Fruit fly (Drosophila melanogaster) whole organism, embryonic: ENCODE data around the gene CG46430.

Source experiments
- Awh ChIP-seq: fragments of 200-800 bp; sonication (Bioruptor generic); IDR thresholded peaks from 2 replicates; pipeline ENCODE4, ENCODE4 v1.3.6; 2022; ENCODE audit warnings: missing biosample characterization, missing genetic modification characterization
- Bgb ChIP-seq: fragments of 200-800 bp; sonication (Bioruptor generic); IDR thresholded peaks from 2 replicates; pipeline ENCODE4 v1.3.6; 2022; ENCODE audit warnings: missing biosample characterization, missing genetic modification characterization; ENCODE audit not compliant: partially characterized antibody
- Blimp-1 ChIP-seq: fragments of 200-800 bp; sonication (Bioruptor generic); optimal IDR thresholded peaks from 3 replicates; lab custom pipeline; 2018; ENCODE audit warnings: missing biosample characterization, missing genetic modification characterization, mild to moderate bottlenecking, moderate library complexity, missing genetic modification reagents
- BtbVII ChIP-seq: fragments of 200-800 bp; sonication (Bioruptor generic); optimal IDR thresholded peaks from 3 replicates; lab custom pipeline; 2017; ENCODE audit warnings: missing biosample characterization, mild to moderate bottlenecking, missing genetic modification characterization
- CG10462 ChIP-seq: fragments of 200-800 bp; sonication (Bioruptor generic); optimal IDR thresholded peaks from 2 replicates; lab custom pipeline; 2016; ENCODE audit warnings: missing biosample characterization, missing genetic modification characterization
- CG10959 ChIP-seq: fragments of 200-800 bp; sonication (Bioruptor generic); IDR thresholded peaks from 2 replicates; pipeline ENCODE4 v1.3.6; 2022; ENCODE audit warnings: missing biosample characterization, missing genetic modification characterization
- CG13775 ChIP-seq: fragments of 200-800 bp; sonication (Bioruptor generic); optimal IDR thresholded peaks from 3 replicates; lab custom pipeline; 2017; ENCODE audit warnings: missing biosample characterization, mild to moderate bottlenecking, missing genetic modification characterization
- CG14441 ChIP-seq: fragments of 200-800 bp; sonication (Bioruptor generic); IDR thresholded peaks from 2 replicates; pipeline ENCODE4 v1.3.6; 2022; ENCODE audit warnings: missing biosample characterization, missing genetic modification characterization
- CG15514 ChIP-seq: fragments of 200-800 bp; sonication (Bioruptor generic); optimal IDR thresholded peaks from 3 replicates; lab custom pipeline; 2017; ENCODE audit warnings: missing biosample characterization, missing genetic modification characterization, mild to moderate bottlenecking, moderate library complexity, missing genetic modification reagents
- CG2712 ChIP-seq: fragments of 200-800 bp; optimal IDR thresholded peaks from 3 replicates; lab custom pipeline; 2019; ENCODE audit warnings: missing biosample characterization, mild to moderate bottlenecking, missing genetic modification characterization, moderate library complexity
- CG3163 ChIP-seq: fragments of 200-800 bp; sonication (Bioruptor generic); optimal IDR thresholded peaks from 3 replicates; lab custom pipeline; 2016; ENCODE audit warnings: missing biosample characterization, missing genetic modification characterization
- CG6689 ChIP-seq: fragments of 200-800 bp; sonication (Bioruptor generic); IDR thresholded peaks from 2 replicates; pipeline ENCODE4 v1.3.6; 2022; ENCODE audit warnings: missing biosample characterization, missing genetic modification characterization
- CG6791 ChIP-seq: fragments of 200-800 bp; sonication (Bioruptor generic); IDR thresholded peaks from 3 replicates; pipeline ENCODE4 v1.3.6; 2022; ENCODE audit warnings: missing biosample characterization, missing genetic modification characterization; ENCODE audit not compliant: partially characterized antibody
- CG7987 ChIP-seq: fragments of 200-800 bp; sonication (Bioruptor generic); optimal IDR thresholded peaks from 2 replicates; lab custom pipeline; 2018; ENCODE audit warnings: missing biosample characterization, mild to moderate bottlenecking, missing genetic modification characterization, moderate library complexity
- CG8359 ChIP-seq: fragments of 200-800 bp; sonication (Bioruptor generic); optimal IDR thresholded peaks from 2 replicates; lab custom pipeline; 2017; ENCODE audit warnings: missing biosample characterization, mild to moderate bottlenecking, missing genetic modification characterization, borderline replicate concordance
- Dbx ChIP-seq: fragments of 200-800 bp; sonication (Bioruptor generic); IDR thresholded peaks from 3 replicates; pipeline ENCODE4 v1.3.6; 2022; ENCODE audit warnings: missing biosample characterization, missing genetic modification characterization
- Drgx ChIP-seq: fragments of 200-800 bp; sonication (Bioruptor generic); IDR thresholded peaks from 2 replicates; pipeline ENCODE4 v1.3.6; 2022; ENCODE audit warnings: missing biosample characterization, missing genetic modification characterization
- Eip74EF ChIP-seq, 2 experiments: fragments of 200-800 bp in 1 of 2; fragments of >200 bp in 1 of 2; sonication (Bioruptor generic) in 1 of 2; optimal IDR thresholded peaks; 2 replicates each; lab custom pipeline; 2017 to 2019; ENCODE audit warnings: missing biosample characterization in 2 of 2, missing genetic modification characterization in 2 of 2, mild to moderate bottlenecking in 1 of 2, moderate library complexity in 1 of 2
- Ets65A ChIP-seq: fragments of 200-800 bp; sonication (Bioruptor generic); peaks from one replicate; lab custom pipeline; 2016; ENCODE audit warnings: missing biosample characterization, missing genetic modification characterization
- Ets97D ChIP-seq: fragments of 200-800 bp; sonication (Bioruptor generic); optimal IDR thresholded peaks from 3 replicates; lab custom pipeline; 2016; ENCODE audit warnings: missing biosample characterization, missing genetic modification characterization
- HmgD ChIP-seq: fragments of 200-800 bp; sonication (Bioruptor generic); optimal IDR thresholded peaks from 3 replicates; lab custom pipeline; 2016; ENCODE audit warnings: missing biosample characterization, missing genetic modification characterization
- Hsf ChIP-seq: fragments of 200-800 bp; sonication (Bioruptor generic); optimal IDR thresholded peaks from 3 replicates; lab custom pipeline; 2016; ENCODE audit warnings: missing biosample characterization, missing genetic modification characterization
- Med ChIP-seq: fragments of 200-800 bp; sonication (Bioruptor generic); peaks from one replicate; lab custom pipeline; 2016; ENCODE audit warnings: missing biosample characterization, missing genetic modification characterization, mild to moderate bottlenecking, inconsistent platforms, moderate library complexity
- NC2β ChIP-seq: fragments of 200-800 bp; sonication (Bioruptor generic); optimal IDR thresholded peaks from 2 replicates; lab custom pipeline; 2016; ENCODE audit warnings: missing biosample characterization, missing genetic modification characterization
- Rfx ChIP-seq: fragments of 200-800 bp; sonication (Bioruptor generic); IDR thresholded peaks from 2 replicates; pipeline ENCODE4 v1.3.6; 2022; ENCODE audit warnings: missing biosample characterization, missing genetic modification characterization
- TFAM ChIP-seq: fragments of 200-800 bp; sonication (Bioruptor generic); optimal IDR thresholded peaks from 2 replicates; lab custom pipeline; 2017; ENCODE audit warnings: missing biosample characterization, missing genetic modification characterization, inconsistent platforms
- bowl ChIP-seq: fragments of 200-800 bp; sonication (Bioruptor generic); IDR thresholded peaks from 2 replicates; pipeline ENCODE4 v1.3.6; 2022; ENCODE audit warnings: missing biosample characterization, missing genetic modification characterization
- chinmo ChIP-seq: fragments of 200-800 bp; sonication (Bioruptor generic); IDR thresholded peaks from 4 replicates; pipeline ENCODE4 v1.3.6; 2022; ENCODE audit warnings: missing biosample characterization, missing genetic modification characterization; ENCODE audit not compliant: partially characterized antibody
- dimm ChIP-seq: fragments of 200-800 bp; sonication (Bioruptor generic); IDR thresholded peaks from 2 replicates; pipeline ENCODE4 v1.3.6; 2022; ENCODE audit warnings: missing biosample characterization, missing genetic modification characterization
- gem ChIP-seq: fragments of 200-800 bp; sonication (Bioruptor generic); optimal IDR thresholded peaks from 2 replicates; lab custom pipeline; 2019; ENCODE audit warnings: missing biosample characterization, mild to moderate bottlenecking, missing genetic modification characterization, moderate library complexity
- grn ChIP-seq: fragments of 200-800 bp; sonication (Bioruptor generic); optimal IDR thresholded peaks from 3 replicates; lab custom pipeline; 2017; ENCODE audit warnings: missing biosample characterization, missing genetic modification characterization
- h ChIP-seq: fragments of >200 bp; optimal IDR thresholded peaks from 2 replicates; lab custom pipeline; 2017
- hkb ChIP-seq, 2 experiments: fragments of 200-800 bp in 1 of 2; fragments of >200 bp in 1 of 2; sonication (Bioruptor generic) in 1 of 2; IDR thresholded peaks in 1 of 2; optimal IDR thresholded peaks in 1 of 2; 2 replicates each; pipeline versions ENCODE4 v1.3.6 to Lab custom; 2017 to 2022; ENCODE audit warnings: missing biosample characterization in 1 of 2, missing genetic modification characterization in 1 of 2
- maf-S ChIP-seq: fragments of 200-800 bp; sonication (Bioruptor generic); optimal IDR thresholded peaks from 2 replicates; lab custom pipeline; 2016; ENCODE audit warnings: missing biosample characterization, missing genetic modification characterization
- pan ChIP-seq, 4 experiments: fragments of >200 bp in 3 of 4; fragments of 200-800 bp in 1 of 4; sonication (Bioruptor generic) in 1 of 4; optimal IDR thresholded peaks in 3 of 4; IDR thresholded peaks in 1 of 4; 2 replicates each; pipeline versions ENCODE4 v1.3.6 to Lab custom; 2017 to 2022; ENCODE audit warnings: missing biosample characterization in 2 of 4, missing genetic modification characterization in 2 of 4, mixed read lengths in 1 of 4
- ro ChIP-seq: fragments of 200-800 bp; sonication (Bioruptor generic); IDR thresholded peaks from 2 replicates; pipeline ENCODE4 v1.3.6; 2022; ENCODE audit warnings: missing biosample characterization, missing genetic modification characterization
- row ChIP-seq: fragments of 200-800 bp; sonication (Bioruptor generic); IDR thresholded peaks from 3 replicates; pipeline ENCODE4 v1.3.6; 2022; ENCODE audit warnings: missing biosample characterization, missing genetic modification characterization
- sens ChIP-seq: fragments of 200-800 bp; sonication (Bioruptor generic); peaks from one replicate; lab custom pipeline; 2016; ENCODE audit warnings: missing biosample characterization, missing genetic modification characterization
- sr ChIP-seq: fragments of 200-800 bp; sonication (Bioruptor generic); IDR thresholded peaks from 3 replicates; pipeline ENCODE4 v1.3.6; 2022; ENCODE audit warnings: missing biosample characterization, missing genetic modification characterization
- ssp ChIP-seq: fragments of 200-800 bp; sonication (Bioruptor generic); IDR thresholded peaks from 2 replicates; pipeline ENCODE4 v1.3.6; 2022; ENCODE audit warnings: missing biosample characterization, missing genetic modification characterization
- stc ChIP-seq: fragments of 200-800 bp; sonication (Bioruptor generic); IDR thresholded peaks from 2 replicates; pipeline ENCODE4 v1.3.6; 2022; ENCODE audit warnings: missing biosample characterization, missing genetic modification characterization
- tll ChIP-seq, 2 experiments: fragments of 200-800 bp in 1 of 2; fragments of >200 bp in 1 of 2; sonication (Bioruptor generic) in 1 of 2; optimal IDR thresholded peaks; 2 replicates each; lab custom pipeline; 2017 to 2019; ENCODE audit warnings: missing biosample characterization in 2 of 2, missing genetic modification characterization in 2 of 2, mild to moderate bottlenecking in 1 of 2, moderate library complexity in 1 of 2
- toy ChIP-seq: fragments of 200-800 bp; sonication (Bioruptor generic); IDR thresholded peaks from 2 replicates; pipeline ENCODE4 v1.3.6; 2022; ENCODE audit warnings: missing biosample characterization, missing genetic modification characterization
- trh ChIP-seq: fragments of 200-800 bp; sonication (Bioruptor generic); optimal IDR thresholded peaks from 2 replicates; lab custom pipeline; 2016; ENCODE audit warnings: missing biosample characterization, missing genetic modification characterization
- vvl ChIP-seq: fragments of 200-800 bp; sonication (Bioruptor generic); IDR thresholded peaks from 2 replicates; pipeline ENCODE4 v1.3.6; 2022; ENCODE audit warnings: missing biosample characterization, missing genetic modification characterization
- wor ChIP-seq: fragments of 200-800 bp; sonication (Bioruptor generic); IDR thresholded peaks from 2 replicates; pipeline ENCODE4 v1.3.6; 2022; ENCODE audit warnings: missing biosample characterization, missing genetic modification characterization
- zfh1 ChIP-seq: fragments of 200-800 bp; sonication (Bioruptor generic); IDR thresholded peaks from 3 replicates; pipeline ENCODE4 v1.3.6; 2022; ENCODE audit warnings: missing biosample characterization, missing genetic modification characterization

The CG46430 gene

DNA sequence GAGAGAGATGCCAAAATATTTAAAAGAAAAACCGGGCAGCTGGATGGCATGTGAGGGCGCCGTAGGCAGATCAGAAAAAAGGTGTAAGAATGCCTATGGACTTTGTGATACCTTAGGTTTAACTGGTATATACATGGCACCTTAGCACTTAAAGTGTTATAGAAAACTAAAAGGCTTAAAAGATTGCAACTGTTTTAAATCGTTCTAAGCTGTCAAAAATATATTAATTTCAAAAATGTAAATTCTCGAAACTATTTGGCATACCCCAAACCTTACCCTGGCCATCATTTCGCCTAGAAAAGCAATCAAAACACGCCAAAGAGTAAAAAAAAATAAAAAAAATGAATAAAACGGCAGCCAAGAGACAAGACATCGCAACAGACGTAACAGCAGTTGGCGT is 31.3 kb upstream of the CG46430 start:
- no peak for TF ChIP-seq bowl
- TF ChIP-seq trh (GFP tag; lab: Kevin White, UChicago) = no peak
- TF ChIP-seq CG2712 (tag; lab: Kevin White, UChicago) = no peak
- TF ChIP-seq row (GFP tag; lab: Robert Waterston, UW) = 0 out of 3 replicates have a peak, but pooled peaks have one; percentile 12
- no peak for TF ChIP-seq dimm (GFP tag; lab: Robert Waterston, UW)
- TF ChIP-seq Awh = 0 out of 2 replicates have a peak, but pooled peaks have one; percentile 14
- no peak for TF ChIP-seq CG7987 (GFP tag; lab: Kevin White, UChicago)
- no peak for TF ChIP-seq CG13775 (GFP tag; lab: Kevin White, UChicago)
- no peak for TF ChIP-seq CG10462 (GFP tag; lab: Kevin White, UChicago)
- no peak for TF ChIP-seq HmgD (GFP tag; lab: Kevin White, UChicago)
- no peak for TF ChIP-seq maf-S (GFP tag; lab: Kevin White, UChicago)
- TF ChIP-seq Drgx (GFP tag; lab: Robert Waterston, UW) = peak; percentile 65
- TF ChIP-seq BtbVII = no peak
- no peak for TF ChIP-seq CG14441 (GFP tag; lab: Robert Waterston, UW)
- 0 out of 2 replicates have a peak, but pooled peaks have one; percentile 17 for TF ChIP-seq ssp (GFP tag; lab: Robert Waterston, UW)
- TF ChIP-seq CG6791 (GFP tag; lab: Robert Waterston, UW) = no peak
- 0 out of 2 replicates have a peak, but pooled peaks have one; percentile 12 for TF ChIP-seq wor (GFP tag; lab: Robert Waterston, UW)
- TF ChIP-seq toy = no peak
- peak; percentile 83 for TF ChIP-seq Ets65A (GFP tag; lab: Kevin White, UChicago)
- TF ChIP-seq, all 482 proteins: peak for 6

DNA sequence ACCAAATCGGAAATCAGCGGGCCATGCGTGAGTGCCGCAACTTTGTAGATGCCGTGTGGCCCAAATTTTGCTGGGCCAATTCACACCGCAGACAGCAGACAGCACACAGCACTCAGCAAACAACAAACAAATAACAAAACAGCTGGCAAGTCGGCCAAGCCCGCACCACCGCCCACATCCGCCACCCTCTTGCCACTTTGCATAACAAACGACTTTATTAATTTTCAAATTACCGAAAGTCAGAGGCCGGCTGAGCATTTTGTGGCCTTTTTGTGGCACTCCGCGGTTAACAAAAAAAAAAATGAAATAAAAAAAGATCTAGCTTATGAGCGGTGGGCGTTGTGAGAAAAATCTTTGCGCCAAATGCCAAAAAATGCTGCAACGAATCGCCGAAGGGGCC is 28.6 kb upstream of the CG46430 start:
- TF ChIP-seq tll (GFP tag; optimal IDR thresholded peaks at IDR 0.05; lab: Kevin White, UChicago) (no peak), hkb (optimal IDR thresholded peaks at IDR 0.05; lab: Kevin White, UChicago) (no peak), hkb (GFP tag; IDR thresholded peaks at IDR 0.05; lab: Robert Waterston, UW) (0 out of 2 replicates have a peak, but pooled peaks have one; percentile 7), TFAM (no peak), zfh1 (GFP tag; lab: Robert Waterston, UW) (0 out of 3 replicates have a peak, but pooled peaks have one; percentile 21), chinmo (GFP tag; lab: Robert Waterston, UW) (0 out of 4 replicates have a peak, but pooled peaks have one; percentile 71), Med (GFP tag; lab: Kevin White, UChicago) (peak; percentile 6), pan (optimal IDR thresholded peaks at IDR 0.05; lab: Kevin White, UChicago) (no peak), pan (GFP tag; optimal IDR thresholded peaks at IDR 0.05 in 1 of 2, IDR thresholded peaks at IDR 0.05 in 1 of 2) (no peak), CG6689 (GFP tag; lab: Robert Waterston, UW) (no peak), Hsf (no peak), h (lab: Kevin White, UChicago) (no peak), CG10959 (0 out of 2 replicates have a peak, but pooled peaks have one; percentile 23), sr (GFP tag; lab: Robert Waterston, UW) (peak; percentile 57; the same call in 1 of the 3 replicates), CG15514 (GFP tag; lab: Kevin White, UChicago) (no peak), Blimp-1 (GFP tag; lab: Kevin White, UChicago) (no peak), gem (tag; lab: Kevin White, UChicago) (no peak), Eip74EF (GFP tag; optimal IDR thresholded peaks at IDR 0.05; lab: Kevin White, UChicago) (no peak), grn (GFP tag; lab: Kevin White, UChicago) (no peak), NC2β (no peak), CG8359 (no peak), Dbx (GFP tag; lab: Robert Waterston, UW) (no peak), ro (GFP tag; lab: Robert Waterston, UW) (no peak), Bgb (no peak), CG3163 (GFP tag; lab: Kevin White, UChicago) (no peak), vvl (GFP tag; lab: Robert Waterston, UW) (peak; percentile 65), Ets97D (GFP tag; lab: Kevin White, UChicago) (no peak), stc (GFP tag; lab: Robert Waterston, UW) (0 out of 2 replicates have a peak, but pooled peaks have one; percentile 8), Rfx (GFP tag; lab: Robert Waterston, UW) (no peak), sens (GFP tag; lab: Kevin White, UChicago) (peak; percentile 53)
